Worm (Caenorhabditis elegans) whole organism, young adult: ENCODE data around the gene W03F9.9.

Source experiments
- F10E7.11 ChIP-seq: sonication (generic microtip); optimal IDR thresholded peaks from 2 replicates; lab custom pipeline; 2017; ENCODE audit warnings: mild to moderate bottlenecking, missing genetic modification characterization, moderate library complexity, missing compliant biosample characterization
- F37B4.10 ChIP-seq: fragments of 200-800 bp; sonication (Bioruptor generic); IDR thresholded peaks from 2 replicates; pipeline ENCODE4 v1.3.6; 2022; ENCODE audit warnings: missing genetic modification characterization, missing compliant biosample characterization
- F55B11.4 ChIP-seq: sonication (generic microtip); optimal IDR thresholded peaks from 2 replicates; lab custom pipeline; 2016; ENCODE audit warnings: missing compliant biosample characterization, missing genetic modification characterization, borderline replicate concordance; ENCODE audit not compliant: insufficient read depth
- F57C9.4 ChIP-seq: sonication (generic microtip); optimal IDR thresholded peaks from 2 replicates; lab custom pipeline; 2017; ENCODE audit warnings: mild to moderate bottlenecking, missing genetic modification characterization, missing compliant biosample characterization
- K11D2.4 ChIP-seq: fragments of 200-800 bp; sonication (Bioruptor generic); IDR thresholded peaks from 2 replicates; pipeline ENCODE4 v1.3.6; 2022; ENCODE audit warnings: missing genetic modification reagents, missing genetic modification characterization, missing compliant biosample characterization
- T26A5.8 ChIP-seq: sonication (generic microtip); optimal IDR thresholded peaks from 2 replicates; lab custom pipeline; 2016; ENCODE audit warnings: missing genetic modification characterization, missing compliant biosample characterization
- Y53G8AR.9 ChIP-seq: fragments of 200-800 bp; sonication (Bioruptor generic); conservative IDR thresholded peaks from 2 replicates; pipeline ENCODE4 v1.3.6; 2022; ENCODE audit warnings: missing genetic modification reagents, missing genetic modification characterization, missing compliant biosample characterization
- Y56A3A.18 ChIP-seq: fragments of 200-800 bp; sonication (Bioruptor generic); IDR thresholded peaks from 2 replicates; pipeline ENCODE4 v1.3.6; 2022; ENCODE audit warnings: missing genetic modification reagents, missing genetic modification characterization, missing compliant biosample characterization
- Y79H2A.3 ChIP-seq: fragments of 200-800 bp; sonication (Bioruptor generic); conservative IDR thresholded peaks from 2 replicates; pipeline ENCODE4 v1.3.6; 2022; ENCODE audit warnings: missing genetic modification reagents, missing genetic modification characterization, missing compliant biosample characterization
- ama-1 ChIP-seq, 3 experiments: fragments of 150-350 bp in 1 of 3; sonication (generic microtip) in 2 of 3; optimal IDR thresholded peaks; 2 replicates each; lab custom pipeline; 2014 to 2018; ENCODE audit warnings: missing biosample characterization in 2 of 3, missing genetic modification characterization in 2 of 3, missing genetic modification reagents in 2 of 3
- attf-5 ChIP-seq: fragments of 200-800 bp; sonication (Bioruptor generic); optimal IDR thresholded peaks from 2 replicates; lab custom pipeline; 2018; ENCODE audit warnings: mild to moderate bottlenecking, missing genetic modification characterization, missing compliant biosample characterization
- ccch-3 ChIP-seq: fragments of 200-800 bp; sonication (Bioruptor generic); optimal IDR thresholded peaks from 2 replicates; lab custom pipeline; 2018; ENCODE audit warnings: mild to moderate bottlenecking, missing genetic modification characterization, missing compliant biosample characterization
- ceh-100 ChIP-seq: fragments of 200-800 bp; sonication (Bioruptor generic); IDR thresholded peaks from 2 replicates; pipeline ENCODE4 v1.3.6; 2022; ENCODE audit warnings: missing genetic modification reagents, missing genetic modification characterization, missing compliant biosample characterization
- ceh-91 ChIP-seq: fragments of 200-800 bp; sonication (Bioruptor generic); IDR thresholded peaks from 2 replicates; pipeline ENCODE4 v1.3.6; 2022; ENCODE audit warnings: missing genetic modification reagents, missing genetic modification characterization, missing compliant biosample characterization
- die-1 ChIP-seq: sonication (generic microtip); optimal IDR thresholded peaks from 2 replicates; lab custom pipeline; 2016; ENCODE audit warnings: missing genotype, mild to moderate bottlenecking, missing genetic modification characterization, missing compliant biosample characterization
- dox-1 ChIP-seq: fragments of 200-800 bp; sonication (Bioruptor generic); IDR thresholded peaks from 2 replicates; pipeline ENCODE4 v1.3.6; 2022; ENCODE audit warnings: missing genetic modification reagents, missing genetic modification characterization, missing compliant biosample characterization
- dpl-1 ChIP-seq: fragments of 150-350 bp; optimal IDR thresholded peaks from 2 replicates; lab custom pipeline; 2014; ENCODE audit warnings: missing biosample characterization, missing genetic modification reagents, missing genetic modification characterization
- egl-18 ChIP-seq: fragments of 200-800 bp; sonication (Bioruptor generic); IDR thresholded peaks from 2 replicates; pipeline ENCODE4 v1.3.6; 2022; ENCODE audit warnings: missing genetic modification reagents, missing genetic modification characterization, missing compliant biosample characterization
- egl-44 ChIP-seq: fragments of 200-800 bp; sonication (Bioruptor generic); IDR thresholded peaks from 2 replicates; pipeline ENCODE4 v1.3.6; 2022; ENCODE audit warnings: missing genetic modification reagents, missing genetic modification characterization, missing compliant biosample characterization
- egrh-3 ChIP-seq: fragments of 200-800 bp; sonication (Bioruptor generic); IDR thresholded peaks from 2 replicates; pipeline ENCODE4 v1.3.6; 2022; ENCODE audit warnings: missing genetic modification reagents, missing genetic modification characterization, missing compliant biosample characterization
- gei-17 ChIP-seq: fragments of 200-800 bp; sonication (Bioruptor generic); optimal IDR thresholded peaks from 2 replicates; lab custom pipeline; 2018; ENCODE audit warnings: mild to moderate bottlenecking, missing genetic modification characterization, missing compliant biosample characterization
- hmg-1.2 ChIP-seq: fragments of 200-800 bp; sonication (Bioruptor generic); IDR thresholded peaks from 2 replicates; pipeline ENCODE4 v1.3.6; 2022; ENCODE audit warnings: missing genetic modification reagents, missing genetic modification characterization, missing compliant biosample characterization
- hsf-1 ChIP-seq: fragments of 200-800 bp; sonication (Bioruptor generic); IDR thresholded peaks from 2 replicates; pipeline ENCODE4 v1.3.6; 2022; ENCODE audit warnings: missing genetic modification reagents, missing genetic modification characterization, missing compliant biosample characterization
- lag-1 ChIP-seq: fragments of 200-800 bp; sonication (Bioruptor generic); IDR thresholded peaks from 2 replicates; pipeline ENCODE4 v1.3.6; 2022; ENCODE audit warnings: missing genetic modification reagents, missing genetic modification characterization, missing compliant biosample characterization
- lsy-27 ChIP-seq: sonication (generic microtip); optimal IDR thresholded peaks from 2 replicates; lab custom pipeline; 2017; ENCODE audit warnings: missing genetic modification characterization, mild to moderate bottlenecking, missing compliant biosample characterization, antibody characterized with exemption, missing genotype, borderline replicate concordance; ENCODE audit not compliant: insufficient read depth
- madf-10 ChIP-seq: sonication (generic microtip); optimal IDR thresholded peaks from 2 replicates; lab custom pipeline; 2016; ENCODE audit warnings: mild to moderate bottlenecking, missing genetic modification characterization, missing compliant biosample characterization
- madf-6 ChIP-seq: fragments of 200-800 bp; sonication (Bioruptor generic); IDR thresholded peaks from 2 replicates; pipeline ENCODE4 v1.3.6; 2022; ENCODE audit warnings: missing genetic modification reagents, missing genetic modification characterization, missing compliant biosample characterization
- madf-8 ChIP-seq: fragments of 200-800 bp; sonication (Bioruptor generic); conservative IDR thresholded peaks from 2 replicates; pipeline ENCODE4 v1.3.6; 2022; ENCODE audit warnings: missing genetic modification reagents, missing genetic modification characterization, missing compliant biosample characterization
- mxl-1 ChIP-seq: sonication (generic microtip); optimal IDR thresholded peaks from 2 replicates; lab custom pipeline; 2016; ENCODE audit warnings: missing genetic modification characterization, missing compliant biosample characterization
- nhr-179 ChIP-seq: sonication (generic microtip); optimal IDR thresholded peaks from 2 replicates; lab custom pipeline; 2016; ENCODE audit warnings: mild to moderate bottlenecking, missing genetic modification characterization, missing compliant biosample characterization
- nhr-80 ChIP-seq: sonication (generic microtip); optimal IDR thresholded peaks from 2 replicates; lab custom pipeline; 2016; ENCODE audit warnings: missing genetic modification characterization, missing compliant biosample characterization
- rpc-1 ChIP-seq, 2 experiments: fragments of 150-350 bp in 1 of 2; sonication (generic microtip) in 1 of 2; optimal IDR thresholded peaks; 2 replicates each; lab custom pipeline; 2014 to 2018; ENCODE audit warnings: missing biosample characterization in 1 of 2, missing genetic modification characterization in 1 of 2, missing genetic modification reagents in 1 of 2, missing genotype in 1 of 2
- snpc-3.4 ChIP-seq: sonication (generic microtip); optimal IDR thresholded peaks from 2 replicates; lab custom pipeline; 2017; ENCODE audit warnings: missing genetic modification characterization, mild to moderate bottlenecking, missing compliant biosample characterization, antibody characterized with exemption, moderate library complexity, missing genotype, missing genetic modification reagents
- somi-1 ChIP-seq: fragments of 200-800 bp; sonication (Bioruptor generic); optimal IDR thresholded peaks from 2 replicates; lab custom pipeline; 2018; ENCODE audit warnings: mild to moderate bottlenecking, missing genetic modification characterization, missing compliant biosample characterization
- tbp1 ChIP-seq: fragments of 200-800 bp; sonication (Bioruptor generic); optimal IDR thresholded peaks from 2 replicates; lab custom pipeline; 2018; ENCODE audit warnings: mild to moderate bottlenecking, missing genetic modification characterization, missing compliant biosample characterization
- tlf-1 ChIP-seq: fragments of 200-800 bp; sonication (Bioruptor generic); optimal IDR thresholded peaks from 2 replicates; lab custom pipeline; 2018; ENCODE audit warnings: mild to moderate bottlenecking, missing genetic modification characterization, missing compliant biosample characterization
- unc-62 ChIP-seq: fragments of 150-350 bp; optimal IDR thresholded peaks from 2 replicates; lab custom pipeline; 2014; ENCODE audit warnings: missing biosample characterization, missing genetic modification reagents, missing genetic modification characterization
- xnd-1 ChIP-seq: sonication (generic microtip); optimal IDR thresholded peaks from 2 replicates; lab custom pipeline; 2016; ENCODE audit warnings: missing genotype, missing genetic modification reagents, missing genetic modification characterization, missing compliant biosample characterization
- zfh-2 ChIP-seq: fragments of 200-800 bp; sonication (Bioruptor generic); conservative IDR thresholded peaks from 2 replicates; pipeline ENCODE4 v1.3.6; 2022; ENCODE audit warnings: missing genetic modification reagents, missing genetic modification characterization, missing compliant biosample characterization
- ztf-3 ChIP-seq: fragments of 200-800 bp; sonication (Bioruptor generic); optimal IDR thresholded peaks from 2 replicates; lab custom pipeline; 2018; ENCODE audit warnings: mild to moderate bottlenecking, missing genetic modification characterization, missing compliant biosample characterization

W03F9.9 gene

DNA sequence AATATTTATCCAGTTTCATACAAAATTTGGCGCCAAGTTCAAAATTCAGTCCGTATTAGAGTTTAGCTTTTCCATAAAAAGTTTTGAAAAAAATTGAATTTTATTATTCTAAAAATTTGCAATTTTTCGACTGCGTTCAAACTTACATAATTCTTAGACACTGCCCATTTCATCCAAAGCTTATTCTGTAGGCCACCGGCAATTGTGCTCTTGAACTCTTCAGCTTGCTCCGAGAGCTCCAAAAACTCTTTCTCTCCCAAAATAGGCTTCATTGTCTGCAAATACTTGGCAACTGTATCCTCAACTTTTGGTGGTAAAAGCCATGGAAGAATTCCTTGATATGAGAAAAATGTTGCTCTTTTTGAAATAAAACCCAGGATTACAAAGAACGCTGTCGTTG lies 11.4 kb downstream of the W03F9.9 start:
- TF ChIP-seq madf-6 (GFP tag; lab: Robert Waterston, UW) (no peak), tbp1 (GFP tag; lab: Kevin White, UChicago) (no peak), lag-1 (GFP tag; lab: Robert Waterston, UW) (no peak)

DNA sequence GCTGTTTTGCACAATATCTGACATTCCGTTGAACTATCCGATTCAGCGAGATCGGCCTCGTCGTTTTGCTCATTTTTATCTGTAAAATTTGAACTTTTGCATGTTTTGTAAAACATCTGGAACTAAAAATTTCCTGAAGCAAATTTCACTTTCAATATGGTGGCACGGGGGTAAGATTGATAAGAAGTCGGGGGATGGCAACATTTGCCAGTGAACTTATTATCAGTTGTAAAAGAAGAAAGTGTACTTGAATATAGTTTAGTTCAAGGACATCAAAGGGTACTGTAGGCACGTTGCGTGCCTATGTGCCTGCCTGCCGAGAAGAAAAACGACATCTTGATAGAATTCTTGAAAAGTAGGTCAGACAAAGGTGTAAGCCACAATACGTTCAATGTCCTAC lies 12.6 kb downstream of the W03F9.9 start, which contains the start of gene W03F9.4:
W03F9.4 (minus strand) TSS at position 79 of the 400 bp plus-strand sequence.
- TF ChIP-seq nhr-80 (peak; percentile 73), lsy-27 (tag; lab: Kevin White, UChicago) (no peak), die-1 (tag; lab: Kevin White, UChicago) (no peak), egrh-3 (no peak)

DNA sequence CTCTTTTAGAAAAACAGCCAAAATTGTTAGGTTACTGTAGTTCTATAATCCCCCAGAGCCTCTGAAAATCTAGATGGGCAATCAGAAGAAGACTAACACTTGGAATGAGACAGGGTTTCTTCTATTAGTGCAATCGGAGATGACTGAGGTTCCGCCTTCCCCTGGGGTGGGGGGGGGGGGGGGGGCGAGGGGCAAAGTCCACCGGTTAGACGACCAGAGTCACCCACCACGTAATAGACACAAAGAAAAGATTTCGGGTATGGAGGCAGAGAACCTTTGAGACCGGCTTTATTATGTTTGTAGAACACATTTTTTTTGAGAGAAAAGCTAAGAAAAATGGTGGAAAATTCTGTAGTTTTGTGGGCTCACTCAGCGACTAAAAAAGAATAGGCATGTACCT lies 13.5 kb downstream of the W03F9.9 start:
- no peak for TF ChIP-seq madf-8
- TF ChIP-seq dox-1 (GFP tag; lab: Robert Waterston, UW) = no peak
- TF ChIP-seq egrh-3 = peak; percentile 62; the same call in 1 of the 2 replicates
- peak; percentile 87 for TF ChIP-seq zfh-2 (GFP tag; lab: Robert Waterston, UW)
- TF ChIP-seq, all 124 proteins: peak for 2

DNA sequence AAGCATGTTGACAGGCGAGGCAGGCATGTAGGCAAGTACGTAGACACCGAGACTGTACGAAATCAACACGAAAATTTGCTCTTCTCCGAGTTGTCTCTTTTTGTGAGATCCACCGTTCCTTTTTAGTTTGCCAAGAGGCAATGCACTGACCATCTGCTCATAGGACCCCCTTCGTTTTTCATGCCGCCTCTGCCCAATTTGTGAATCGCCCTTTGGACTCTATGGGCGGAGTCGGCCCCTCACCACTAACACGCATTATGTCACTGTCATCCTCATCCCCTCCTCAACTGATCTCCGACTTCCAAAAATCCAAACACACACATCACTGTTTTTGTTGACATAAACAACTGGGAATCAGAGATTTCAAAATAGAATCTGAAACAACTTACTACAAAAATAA lies 15.2 kb downstream of the W03F9.9 start:
- no peak for TF ChIP-seq ama-1 (optimal IDR thresholded peaks at IDR 0.05; lab: Kevin White, UChicago)
- TF ChIP-seq ama-1 (GFP tag; optimal IDR thresholded peaks at IDR 0.05; lab: Kevin White, UChicago) = no peak
- TF ChIP-seq hmg-1.2 (GFP tag; lab: Robert Waterston, UW) = no peak
- TF ChIP-seq madf-6 (GFP tag; lab: Robert Waterston, UW) = no peak
- TF ChIP-seq rpc-1 (optimal IDR thresholded peaks at IDR 0.05; lab: Kevin White, UChicago) = no peak
- TF ChIP-seq rpc-1 (tag; optimal IDR thresholded peaks at IDR 0.05; lab: Kevin White, UChicago) = no peak
- TF ChIP-seq, all 124 proteins: peak for 0

DNA sequence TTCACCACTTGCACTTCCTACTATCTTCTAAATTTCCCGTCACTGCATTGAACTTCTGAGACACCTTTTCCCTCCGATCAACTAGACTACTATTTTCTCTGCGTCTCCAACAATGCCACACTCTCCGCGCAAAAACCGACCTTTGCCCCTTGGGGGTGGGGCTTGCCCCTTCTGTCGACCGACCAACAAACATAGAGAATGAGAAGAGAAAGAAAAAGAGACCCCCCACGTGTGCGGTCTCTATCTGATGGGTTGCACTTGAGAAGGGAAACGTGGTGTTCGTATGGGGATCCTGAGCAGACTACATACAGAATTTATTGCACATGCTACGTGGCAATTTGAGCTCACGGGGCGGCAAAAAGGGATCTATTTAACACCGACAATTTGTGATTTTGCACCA lies 16.5 kb downstream of the W03F9.9 start:
- peak; percentile 48; the same call in 1 of the 2 replicates for TF ChIP-seq zfh-2 (GFP tag; lab: Robert Waterston, UW)
- no peak for TF ChIP-seq unc-62 (GFP tag; lab: Kevin White, UChicago)
- no peak for TF ChIP-seq xnd-1 (tag; lab: Kevin White, UChicago)
- no peak for TF ChIP-seq ceh-91
- TF ChIP-seq F10E7.11 = no peak
- 0 out of 2 replicates have a peak, but pooled peaks have one; percentile 44 for TF ChIP-seq Y53G8AR.9
- TF ChIP-seq mxl-1 (tag; lab: Kevin White, UChicago) = no peak
- TF ChIP-seq attf-5 = peak; percentile 7
- no peak for TF ChIP-seq dpl-1 (GFP tag; lab: Kevin White, UChicago)
- TF ChIP-seq F37B4.10 (GFP tag; lab: Robert Waterston, UW) = no peak
- TF ChIP-seq madf-10 (tag; lab: Kevin White, UChicago) = no peak
- no peak for TF ChIP-seq nhr-179 (tag; lab: Kevin White, UChicago)
- TF ChIP-seq gei-17 (GFP tag; lab: Kevin White, UChicago) = no peak
- no peak for TF ChIP-seq Y56A3A.18 (GFP tag; lab: Robert Waterston, UW)
- TF ChIP-seq tlf-1 = no peak
- 0 out of 2 replicates have a peak, but pooled peaks have one; percentile 43 for TF ChIP-seq dox-1 (GFP tag; lab: Robert Waterston, UW)
- TF ChIP-seq snpc-3.4 (tag; lab: Kevin White, UChicago) = no peak
- TF ChIP-seq T26A5.8 = no peak
- no peak for TF ChIP-seq egrh-3
- TF ChIP-seq ccch-3 (GFP tag; lab: Kevin White, UChicago) = no peak
- no peak for TF ChIP-seq ceh-100 (GFP tag; lab: Robert Waterston, UW)
- no peak for TF ChIP-seq ama-1 (optimal IDR thresholded peaks at IDR 0.05; lab: Kevin White, UChicago)
- TF ChIP-seq ama-1 (GFP tag; optimal IDR thresholded peaks at IDR 0.05; lab: Kevin White, UChicago) = no peak
- TF ChIP-seq somi-1 (GFP tag; lab: Kevin White, UChicago) = no peak
- TF ChIP-seq F57C9.4 (tag; lab: Kevin White, UChicago) = no peak
- TF ChIP-seq Y79H2A.3 (GFP tag; lab: Robert Waterston, UW) = no peak
- no peak for TF ChIP-seq egl-18
- TF ChIP-seq F55B11.4 (tag; lab: Kevin White, UChicago) = no peak
- no peak for TF ChIP-seq K11D2.4 (GFP tag; lab: Robert Waterston, UW)
- peak; percentile 29 for TF ChIP-seq nhr-80
- no peak for TF ChIP-seq ztf-3
- no peak for TF ChIP-seq egl-44 (GFP tag; lab: Robert Waterston, UW)
- TF ChIP-seq hsf-1 = no peak
